Worm (Caenorhabditis elegans): ENCODE measurements around the gene T04C12.9.

DNA sequence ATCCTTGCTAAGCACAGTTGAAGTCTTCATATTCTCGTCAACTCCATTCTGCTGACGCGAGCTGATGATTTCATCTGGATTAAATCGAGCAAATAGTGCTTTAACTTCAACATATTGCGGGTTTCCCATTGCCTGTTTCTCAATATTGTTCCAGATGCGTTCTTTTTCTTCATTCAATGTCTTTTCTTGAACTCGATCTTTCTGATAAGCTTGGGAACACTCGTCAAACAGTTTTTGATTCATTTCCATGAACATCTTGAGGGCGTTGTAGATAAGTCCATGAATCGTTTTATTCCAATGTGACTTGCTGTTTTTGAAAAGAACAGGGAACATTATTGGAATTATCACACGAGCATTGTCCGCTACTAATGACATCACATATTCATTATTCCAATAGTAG is 35.3 kb downstream of the T04C12.9 start:
- no peak for TF ChIP-seq sptf-1 (tag; optimal IDR thresholded peaks at IDR 0.05)
- no peak for TF ChIP-seq snpc-4 (tag; optimal IDR thresholded peaks at IDR 0.05)
- TF ChIP-seq unc-62 (GFP tag; optimal IDR thresholded peaks at IDR 0.05) = no peak
- TF ChIP-seq tbx-8 (GFP tag; optimal IDR thresholded peaks at IDR 0.05) = no peak
- no peak for TF ChIP-seq bed-3 (GFP tag; optimal IDR thresholded peaks at IDR 0.05)
- TF ChIP-seq lsy-2 (tag; optimal IDR thresholded peaks at IDR 0.05) = no peak
- TF ChIP-seq elt-1 (tag; optimal IDR thresholded peaks at IDR 0.05; ENCODE audit: borderline replicate concordance, insufficient read depth) = no peak
- no peak for TF ChIP-seq nhr-12 (tag; optimal IDR thresholded peaks at IDR 0.05)
- no peak for TF ChIP-seq ztf-11 (tag; optimal IDR thresholded peaks at IDR 0.05)
